Fruit fly (Drosophila melanogaster) whole organism, embryonic: ENCODE measurements around the gene mTTF.

Source experiments
- Atf3 ChIP-seq: fragments of 200-800 bp; sonication (Bioruptor generic); optimal IDR thresholded peaks from 3 replicates; lab custom pipeline; 2016; ENCODE audit warnings: missing biosample characterization, missing genetic modification characterization
- BtbVII ChIP-seq: fragments of 200-800 bp; sonication (Bioruptor generic); optimal IDR thresholded peaks from 3 replicates; lab custom pipeline; 2017; ENCODE audit warnings: missing biosample characterization, mild to moderate bottlenecking, missing genetic modification characterization
- CG10209 ChIP-seq: fragments of 200-800 bp; sonication (Bioruptor generic); optimal IDR thresholded peaks from 3 replicates; lab custom pipeline; 2017; ENCODE audit warnings: missing biosample characterization, mild to moderate bottlenecking, missing genetic modification characterization, missing genetic modification reagents
- CG10543 ChIP-seq: fragments of 200-800 bp; sonication (Bioruptor generic); optimal IDR thresholded peaks from 3 replicates; lab custom pipeline; 2017; ENCODE audit warnings: missing biosample characterization, mild to moderate bottlenecking, missing genetic modification characterization, moderate library complexity
- CG10654 ChIP-seq: fragments of 200-800 bp; sonication (Bioruptor generic); optimal IDR thresholded peaks from 2 replicates; lab custom pipeline; 2016; ENCODE audit warnings: missing biosample characterization, missing genetic modification characterization
- CG13123 ChIP-seq: fragments of 200-800 bp; sonication (Bioruptor generic); optimal IDR thresholded peaks from 2 replicates; lab custom pipeline; 2016; ENCODE audit warnings: missing biosample characterization, missing genetic modification characterization
- CG14441 ChIP-seq: fragments of 200-800 bp; sonication (Bioruptor generic); IDR thresholded peaks from 2 replicates; pipeline ENCODE4 v1.3.6; 2022; ENCODE audit warnings: missing biosample characterization, missing genetic modification characterization
- CG16863 ChIP-seq: fragments of 200-800 bp; sonication (Bioruptor generic); optimal IDR thresholded peaks from 3 replicates; lab custom pipeline; 2016; ENCODE audit warnings: missing biosample characterization, missing genetic modification characterization
- CG17912 ChIP-seq: fragments of 200-800 bp; sonication (Bioruptor generic); optimal IDR thresholded peaks from 2 replicates; lab custom pipeline; 2018; ENCODE audit warnings: missing biosample characterization, mild to moderate bottlenecking, missing genetic modification characterization
- CG34376 ChIP-seq: fragments of 200-800 bp; sonication (Bioruptor generic); optimal IDR thresholded peaks from 2 replicates; lab custom pipeline; 2018; ENCODE audit warnings: missing biosample characterization, mild to moderate bottlenecking, missing genetic modification characterization
- CG3726 ChIP-seq: fragments of 200-800 bp; sonication (Bioruptor generic); IDR thresholded peaks from 3 replicates; pipeline ENCODE4, ENCODE4 v1.3.6; 2022; ENCODE audit warnings: missing biosample characterization, missing genetic modification characterization
- CG4282 ChIP-seq: fragments of 200-800 bp; sonication (Bioruptor generic); optimal IDR thresholded peaks from 2 replicates; lab custom pipeline; 2016; ENCODE audit warnings: missing biosample characterization, missing genetic modification characterization
- CG4424 ChIP-seq: fragments of 200-800 bp; sonication (Bioruptor generic); optimal IDR thresholded peaks from 3 replicates; lab custom pipeline; 2016; ENCODE audit warnings: missing biosample characterization, missing genetic modification characterization
- CG4730 ChIP-seq: fragments of 200-800 bp; sonication (Bioruptor generic); IDR thresholded peaks from 2 replicates; pipeline ENCODE4 v1.3.6; 2022; ENCODE audit warnings: missing biosample characterization, missing genetic modification characterization
- CG4820 ChIP-seq: fragments of 200-800 bp; sonication (Bioruptor generic); optimal IDR thresholded peaks from 3 replicates; lab custom pipeline; 2016; ENCODE audit warnings: missing biosample characterization, missing genetic modification characterization
- CG7963 ChIP-seq: fragments of 200-800 bp; sonication (Bioruptor generic); IDR thresholded peaks from 3 replicates; pipeline ENCODE4 v1.3.6; 2022; ENCODE audit warnings: missing biosample characterization, missing genetic modification characterization; ENCODE audit not compliant: partially characterized antibody
- CG7987 ChIP-seq: fragments of 200-800 bp; sonication (Bioruptor generic); optimal IDR thresholded peaks from 2 replicates; lab custom pipeline; 2018; ENCODE audit warnings: missing biosample characterization, mild to moderate bottlenecking, missing genetic modification characterization, moderate library complexity
- CG8924 ChIP-seq: fragments of 200-800 bp; optimal IDR thresholded peaks from 3 replicates; lab custom pipeline; 2019; ENCODE audit warnings: missing biosample characterization, mild to moderate bottlenecking, missing genetic modification characterization, moderate library complexity
- CHES-1-like ChIP-seq: fragments of 200-800 bp; sonication (Bioruptor generic); optimal IDR thresholded peaks from 2 replicates; lab custom pipeline; 2016; ENCODE audit warnings: missing biosample characterization, missing genetic modification characterization
- D ChIP-seq, 2 experiments: fragments of 200-800 bp in 1 of 2; fragments of >200 bp in 1 of 2; sonication (Bioruptor generic) in 1 of 2; optimal IDR thresholded peaks; 2 replicates in 1 of 2; 3 replicates in 1 of 2; lab custom pipeline; 2017; ENCODE audit warnings: mild to moderate bottlenecking in 1 of 2, missing biosample characterization in 1 of 2, missing genetic modification characterization in 1 of 2, missing genetic modification reagents in 1 of 2
- D19B ChIP-seq: fragments of 200-800 bp; sonication (Bioruptor generic); optimal IDR thresholded peaks from 2 replicates; lab custom pipeline; 2017; ENCODE audit warnings: missing biosample characterization, mild to moderate bottlenecking, missing genetic modification characterization
- H15 ChIP-seq: fragments of 200-800 bp; sonication (Bioruptor generic); IDR thresholded peaks from 3 replicates; pipeline ENCODE4 v1.3.6; 2022; ENCODE audit warnings: missing biosample characterization, missing genetic modification characterization
- Hr3 ChIP-seq: fragments of 200-800 bp; sonication (Bioruptor generic); optimal IDR thresholded peaks from 3 replicates; lab custom pipeline; 2016; ENCODE audit warnings: missing biosample characterization, missing genetic modification characterization
- Jarid2 ChIP-seq: fragments of 200-800 bp; sonication (Bioruptor generic); optimal IDR thresholded peaks from 3 replicates; lab custom pipeline; 2017; ENCODE audit warnings: mild to moderate bottlenecking, missing biosample characterization, missing genetic modification reagents, missing genetic modification characterization
- NK7.1 ChIP-seq: fragments of 200-800 bp; sonication (Bioruptor generic); optimal IDR thresholded peaks from 3 replicates; lab custom pipeline; 2016; ENCODE audit warnings: missing biosample characterization, missing genetic modification characterization
- Nf-YA ChIP-seq: fragments of 200-800 bp; sonication (Bioruptor generic); IDR thresholded peaks from 2 replicates; pipeline ENCODE4 v1.3.6; 2022; ENCODE audit warnings: missing biosample characterization, missing genetic modification characterization
- Opbp ChIP-seq: fragments of 200-800 bp; sonication (Bioruptor generic); IDR thresholded peaks from 3 replicates; pipeline ENCODE4 v1.3.6; 2022; ENCODE audit warnings: missing biosample characterization, missing genetic modification characterization; ENCODE audit not compliant: partially characterized antibody
- Sox102F ChIP-seq: fragments of 200-800 bp; sonication (Bioruptor generic); optimal IDR thresholded peaks from 2 replicates; lab custom pipeline; 2018; ENCODE audit warnings: missing biosample characterization, mild to moderate bottlenecking, missing genetic modification characterization, moderate library complexity
- Spps ChIP-seq: fragments of 200-800 bp; sonication (Bioruptor generic); optimal IDR thresholded peaks from 2 replicates; lab custom pipeline; 2018; ENCODE audit warnings: missing biosample characterization, mild to moderate bottlenecking, missing genetic modification characterization
- TFAM ChIP-seq: fragments of 200-800 bp; sonication (Bioruptor generic); optimal IDR thresholded peaks from 2 replicates; lab custom pipeline; 2017; ENCODE audit warnings: missing biosample characterization, missing genetic modification characterization, inconsistent platforms
- Trl ChIP-seq, 3 experiments: fragments of >200 bp in 2 of 3; fragments of 200-800 bp in 1 of 3; sonication (Bioruptor generic) in 1 of 3; optimal IDR thresholded peaks; 2 replicates in 1 of 3; 3 replicates in 2 of 3; lab custom pipeline; 2016 to 2017; ENCODE audit warnings: missing biosample characterization in 1 of 3, missing genetic modification characterization in 1 of 3
- bcd ChIP-seq: fragments of 200-800 bp; sonication (Bioruptor generic); optimal IDR thresholded peaks from 2 replicates; lab custom pipeline; 2017; ENCODE audit warnings: missing biosample characterization, mild to moderate bottlenecking, missing genetic modification characterization
- dan ChIP-seq: fragments of 200-800 bp; sonication (Bioruptor generic); IDR thresholded peaks from 2 replicates; pipeline ENCODE4 v1.3.6; 2022; ENCODE audit warnings: missing biosample characterization, missing genetic modification characterization
- dmrt99B ChIP-seq: fragments of 200-800 bp; sonication (Bioruptor generic); optimal IDR thresholded peaks from 2 replicates; lab custom pipeline; 2018; ENCODE audit warnings: missing biosample characterization, mild to moderate bottlenecking, missing genetic modification characterization, moderate library complexity
- exex ChIP-seq: fragments of 200-800 bp; sonication (Bioruptor generic); optimal IDR thresholded peaks from 4 replicates; lab custom pipeline; 2018; ENCODE audit warnings: missing biosample characterization, mild to moderate bottlenecking, missing genetic modification characterization, moderate library complexity
- fd96Cb ChIP-seq: fragments of 200-800 bp; sonication (Bioruptor generic); optimal IDR thresholded peaks from 2 replicates; lab custom pipeline; 2018; ENCODE audit warnings: missing biosample characterization, mild to moderate bottlenecking, missing genetic modification characterization, moderate library complexity
- gcm ChIP-seq: fragments of 200-800 bp; sonication (Bioruptor generic); optimal IDR thresholded peaks from 2 replicates; lab custom pipeline; 2019; ENCODE audit warnings: missing biosample characterization, mild to moderate bottlenecking, missing genetic modification characterization, moderate library complexity
- grau ChIP-seq: fragments of 200-800 bp; optimal IDR thresholded peaks from 3 replicates; lab custom pipeline; 2019; ENCODE audit warnings: missing biosample characterization, mild to moderate bottlenecking, missing genetic modification characterization, moderate library complexity
- gsb ChIP-seq: fragments of 200-800 bp; sonication (Bioruptor generic); IDR thresholded peaks from 2 replicates; pipeline ENCODE4 v1.3.6; 2022; ENCODE audit warnings: missing biosample characterization, missing genetic modification characterization
- hkb ChIP-seq, 2 experiments: fragments of 200-800 bp in 1 of 2; fragments of >200 bp in 1 of 2; sonication (Bioruptor generic) in 1 of 2; IDR thresholded peaks in 1 of 2; optimal IDR thresholded peaks in 1 of 2; 2 replicates each; pipeline versions ENCODE4 v1.3.6 to Lab custom; 2017 to 2022; ENCODE audit warnings: missing biosample characterization in 1 of 2, missing genetic modification characterization in 1 of 2
- inv ChIP-seq: fragments of 200-800 bp; sonication (Bioruptor generic); IDR thresholded peaks from 2 replicates; pipeline ENCODE4 v1.3.6; 2022; ENCODE audit warnings: missing biosample characterization, missing genetic modification characterization; ENCODE audit not compliant: partially characterized antibody
- jumu ChIP-seq: fragments of 200-800 bp; sonication (Bioruptor generic); optimal IDR thresholded peaks from 3 replicates; lab custom pipeline; 2016; ENCODE audit warnings: missing biosample characterization, missing genetic modification characterization
- knrl ChIP-seq: fragments of 200-800 bp; sonication (Bioruptor generic); IDR thresholded peaks from 3 replicates; pipeline ENCODE4 v1.3.6; 2022; ENCODE audit warnings: missing biosample characterization, missing genetic modification characterization; ENCODE audit not compliant: partially characterized antibody
- nerfin-1 ChIP-seq: fragments of 200-800 bp; sonication (Bioruptor generic); optimal IDR thresholded peaks from 3 replicates; lab custom pipeline; 2019; ENCODE audit warnings: missing biosample characterization, mild to moderate bottlenecking, missing genetic modification characterization, moderate library complexity
- peb ChIP-seq: fragments of 200-800 bp; sonication (Bioruptor generic); IDR thresholded peaks from 2 replicates; pipeline ENCODE4 v1.3.6; 2022; ENCODE audit warnings: missing biosample characterization, missing genetic modification characterization
- run ChIP-seq: fragments of 200-800 bp; sonication (Bioruptor generic); optimal IDR thresholded peaks from 3 replicates; lab custom pipeline; 2018; ENCODE audit warnings: missing biosample characterization, mild to moderate bottlenecking, missing genetic modification characterization
- sens ChIP-seq: fragments of 200-800 bp; sonication (Bioruptor generic); peaks from one replicate; lab custom pipeline; 2016; ENCODE audit warnings: missing biosample characterization, missing genetic modification characterization
- sob ChIP-seq: fragments of 200-800 bp; sonication (Bioruptor generic); IDR thresholded peaks from 2 replicates; pipeline ENCODE4 v1.3.6; 2022; ENCODE audit warnings: missing biosample characterization, missing genetic modification characterization
- tx ChIP-seq: fragments of 200-800 bp; sonication (Bioruptor generic); optimal IDR thresholded peaks from 2 replicates; lab custom pipeline; 2016; ENCODE audit warnings: missing biosample characterization, missing genetic modification characterization

mTTF gene

DNA sequence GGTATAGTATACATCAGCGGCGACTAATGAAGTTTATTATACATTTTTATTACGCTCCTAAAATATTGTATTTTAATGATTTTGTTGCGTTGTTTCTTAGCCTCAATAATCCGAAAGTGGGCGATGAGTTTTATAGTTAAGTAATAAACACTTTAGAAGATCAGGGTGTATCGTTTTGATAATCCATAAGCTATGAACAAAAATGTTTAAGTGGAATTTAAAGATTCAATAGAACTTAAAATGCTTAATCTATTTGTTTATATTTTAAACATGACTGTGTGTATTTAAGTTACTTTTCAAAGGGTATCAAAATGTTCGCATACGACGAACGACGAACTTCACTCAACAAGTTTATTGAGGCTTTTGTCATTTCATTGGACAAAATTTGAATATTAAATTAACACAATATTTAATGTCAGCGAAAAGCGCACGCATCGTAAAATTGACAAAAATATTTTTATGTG lies 23.7 kb upstream of the mTTF start (continued):
- peak; percentile 84 for TF ChIP-seq grau (tag; lab: Kevin White, UChicago)
- TF ChIP-seq fd96Cb (tag; lab: Kevin White, UChicago): peak; percentile 28
- no peak for TF ChIP-seq knrl (GFP tag; lab: Robert Waterston, UW)
- TF ChIP-seq Spps: no peak
- TF ChIP-seq gsb (GFP tag; lab: Robert Waterston, UW): peak; percentile 62
- peak; percentile 77 for TF ChIP-seq CHES-1-like (GFP tag; lab: Kevin White, UChicago)
- no peak for TF ChIP-seq D (optimal IDR thresholded peaks at IDR 0.05; lab: Kevin White, UChicago)
- no peak for TF ChIP-seq D (GFP tag; optimal IDR thresholded peaks at IDR 0.05; lab: Kevin White, UChicago)
- no peak for TF ChIP-seq CG7987
- peak; percentile 85 for TF ChIP-seq CG8924 (tag; lab: Kevin White, UChicago)
- TF ChIP-seq BtbVII (GFP tag; lab: Kevin White, UChicago): peak; percentile 25
- peak; percentile 53; the same call in 1 of the 2 replicates for TF ChIP-seq CG4730
- no peak for TF ChIP-seq TFAM (GFP tag; lab: Kevin White, UChicago)
- peak; percentile 68 for TF ChIP-seq CG14441 (GFP tag; lab: Robert Waterston, UW)
- no peak for TF ChIP-seq CG4424 (GFP tag; lab: Kevin White, UChicago)
- no peak for TF ChIP-seq hkb (optimal IDR thresholded peaks at IDR 0.05; lab: Kevin White, UChicago)
- TF ChIP-seq hkb (GFP tag; IDR thresholded peaks at IDR 0.05; lab: Robert Waterston, UW): peak; percentile 83
- 0 out of 3 replicates have a peak, but pooled peaks have one; percentile 20 for TF ChIP-seq CG3726 (GFP tag; lab: Robert Waterston, UW)
- TF ChIP-seq Nf-YA: 0 out of 2 replicates have a peak, but pooled peaks have one; percentile 36
- TF ChIP-seq dmrt99B (tag; lab: Kevin White, UChicago): peak; percentile 79
- TF ChIP-seq run (tag; lab: Kevin White, UChicago): peak; percentile 46
- TF ChIP-seq Atf3 (GFP tag; lab: Kevin White, UChicago): peak; percentile 49
- peak; percentile 5 for TF ChIP-seq Jarid2
- no peak for TF ChIP-seq NK7.1 (GFP tag; lab: Kevin White, UChicago)
- no peak for TF ChIP-seq CG10654 (GFP tag; lab: Kevin White, UChicago)
- peak; percentile 11 for TF ChIP-seq D19B (GFP tag; lab: Kevin White, UChicago)
- TF ChIP-seq dan (GFP tag; lab: Robert Waterston, UW): no peak
- TF ChIP-seq nerfin-1 (tag; lab: Kevin White, UChicago): no peak
- TF ChIP-seq CG4282 (GFP tag; lab: Kevin White, UChicago): no peak
- TF ChIP-seq CG34376: no peak
- peak; percentile 55 for TF ChIP-seq Hr3
- peak; percentile 94 for TF ChIP-seq Sox102F (GFP tag; lab: Kevin White, UChicago)
- TF ChIP-seq Opbp: no peak
- no peak for TF ChIP-seq CG4820 (GFP tag; lab: Kevin White, UChicago)
- TF ChIP-seq peb (GFP tag; lab: Robert Waterston, UW): no peak
- TF ChIP-seq Trl (optimal IDR thresholded peaks at IDR 0.05; lab: Kevin White, UChicago): no peak
- no peak for TF ChIP-seq Trl (GFP tag; optimal IDR thresholded peaks at IDR 0.05; lab: Kevin White, UChicago)
- TF ChIP-seq sens: peak; percentile 95
- peak; percentile 41 for TF ChIP-seq bcd (GFP tag; lab: Kevin White, UChicago)
- TF ChIP-seq gcm: peak; percentile 74
- TF ChIP-seq CG13123 (GFP tag; lab: Kevin White, UChicago): no peak
- peak; percentile 61 for TF ChIP-seq CG10209
- TF ChIP-seq CG7963 (GFP tag; lab: Robert Waterston, UW): no peak
- TF ChIP-seq CG10543 (GFP tag; lab: Kevin White, UChicago): peak; percentile 36
- TF ChIP-seq CG17912 (GFP tag; lab: Kevin White, UChicago): no peak
- TF ChIP-seq tx (GFP tag; lab: Kevin White, UChicago): peak; percentile 73
- TF ChIP-seq jumu (GFP tag; lab: Kevin White, UChicago): peak; percentile 14
- TF ChIP-seq H15: 0 out of 3 replicates have a peak, but pooled peaks have one; percentile 41
- TF ChIP-seq inv (GFP tag; lab: Robert Waterston, UW): no peak
- peak; percentile 89 for TF ChIP-seq sob (GFP tag; lab: Robert Waterston, UW)
- peak; percentile 6 for TF ChIP-seq CG16863 (GFP tag; lab: Kevin White, UChicago)
- TF ChIP-seq exex (tag; lab: Kevin White, UChicago): no peak
